Fruit fly (Drosophila melanogaster): Measurements from ENCODE around the gene PH4alphaEFB.
A peak's percentile ranks its signal among the peaks of the same experiment; 100 is the strongest.

PH4alphaEFB gene

dm6 chr3R:30465775-30466494, at the start of gene PH4alphaEFB:
Gene PH4alphaEFB, plus strand, starts transcription at chr3R:30466050.
- TF ChIP-seq noc (tag; optimal IDR thresholded peaks at IDR 0.05): no peak

dm6 chr3R:30416765-30417274, 49.0 kb upstream of the PH4alphaEFB start:
- no peak for TF ChIP-seq noc (tag; optimal IDR thresholded peaks at IDR 0.05)

- no peak for TF ChIP-seq noc (tag; optimal IDR thresholded peaks at IDR 0.05)
Measured at dm6 chr3R:30419216-30419615, 46.6 kb upstream of the PH4alphaEFB start.

- TF ChIP-seq noc (tag; optimal IDR thresholded peaks at IDR 0.05): no peak
Measured at dm6 chr3R:30422871-30423270, 43.0 kb upstream of the PH4alphaEFB start, which contains the start of the genes CG2217 and CG42740. Gene CG2217, minus strand, starts transcription at chr3R:30422971. Gene CG42740, minus strand, starts transcription at chr3R:30422971.

- no peak for TF ChIP-seq noc (tag; optimal IDR thresholded peaks at IDR 0.05)
Measured at dm6 chr3R:30423695-30424094, 42.2 kb upstream of the PH4alphaEFB start, which contains the start of the genes CG15535 and mRpS18C. Gene CG15535, minus strand, starts transcription at chr3R:30423929. Gene mRpS18C, plus strand, starts transcription at chr3R:30423974.

- TF ChIP-seq noc (tag; optimal IDR thresholded peaks at IDR 0.05): no peak
Measured at dm6 chr3R:30424993-30425392, 40.9 kb upstream of the PH4alphaEFB start, which contains the start of gene CG15536. Gene CG15536, minus strand, starts transcription at chr3R:30425162.

dm6 chr3R:30425622-30426021, 40.2 kb upstream of the PH4alphaEFB start:
- TF ChIP-seq noc (tag; optimal IDR thresholded peaks at IDR 0.05): no peak

- TF ChIP-seq noc (tag; optimal IDR thresholded peaks at IDR 0.05): no peak
Measured at dm6 chr3R:30426626-30427025, 39.2 kb upstream of the PH4alphaEFB start.

- peak; percentile 39 for TF ChIP-seq noc (tag; optimal IDR thresholded peaks at IDR 0.05)
Measured at dm6 chr3R:30427805-30428359, 38.0 kb upstream of the PH4alphaEFB start, which contains the start of gene CG2218. Gene CG2218, minus strand, starts transcription at chr3R:30428276.

- TF ChIP-seq noc (tag; optimal IDR thresholded peaks at IDR 0.05): no peak
Measured at dm6 chr3R:30428459-30428858, 37.4 kb upstream of the PH4alphaEFB start, which contains the start of gene CG15533. Gene CG15533, plus strand, starts transcription at chr3R:30428820.

dm6 chr3R:30431258-30432114, 34.4 kb upstream of the PH4alphaEFB start, which contains the start of gene CG15534:
Gene CG15534, plus strand, starts transcription at chr3R:30432064.
- TF ChIP-seq noc (tag; optimal IDR thresholded peaks at IDR 0.05): no peak

- TF ChIP-seq noc (tag; optimal IDR thresholded peaks at IDR 0.05): no peak
Measured at dm6 chr3R:30443549-30444133, 22.2 kb upstream of the PH4alphaEFB start, which contains the start of gene CG15537. Gene CG15537, minus strand, starts transcription at chr3R:30443599.

- TF ChIP-seq noc (tag; optimal IDR thresholded peaks at IDR 0.05): no peak
Measured at dm6 chr3R:30444946-30445345, 20.9 kb upstream of the PH4alphaEFB start, which contains the start of gene Osi23. Gene Osi23, minus strand, starts transcription at chr3R:30445046.

dm6 chr3R:30449446-30449845, 16.4 kb upstream of the PH4alphaEFB start:
- peak; percentile 70 for TF ChIP-seq noc (tag; optimal IDR thresholded peaks at IDR 0.05)

dm6 chr3R:30450224-30450623, 15.6 kb upstream of the PH4alphaEFB start:
- TF ChIP-seq noc (tag; optimal IDR thresholded peaks at IDR 0.05): peak; percentile 56

All from whole organism, larva.